Fruit fly (Drosophila melanogaster) whole organism, embryonic: ENCODE measurements around the gene CG12519.

Experiments used
- CG12744 ChIP-seq: fragments of 200-800 bp; sonication (Bioruptor generic); optimal IDR thresholded peaks from 2 replicates; lab custom pipeline; 2016; ENCODE audit warnings: missing biosample characterization, missing genetic modification characterization
- CG4854 ChIP-seq: fragments of 200-800 bp; sonication (Bioruptor generic); optimal IDR thresholded peaks from 2 replicates; lab custom pipeline; 2016; ENCODE audit warnings: missing biosample characterization, missing genetic modification characterization, inconsistent platforms
- CG8944 ChIP-seq: fragments of 200-800 bp; sonication (Bioruptor generic); optimal IDR thresholded peaks from 3 replicates; lab custom pipeline; 2016; ENCODE audit warnings: missing biosample characterization, missing genetic modification characterization
- HLH54F ChIP-seq: fragments of 200-800 bp; sonication (Bioruptor generic); optimal IDR thresholded peaks from 3 replicates; lab custom pipeline; 2016; ENCODE audit warnings: missing biosample characterization, missing genetic modification characterization
- corto ChIP-seq: fragments of 200-800 bp; sonication (Bioruptor generic); optimal IDR thresholded peaks from 2 replicates; lab custom pipeline; 2016; ENCODE audit warnings: missing biosample characterization, mild to moderate bottlenecking, missing genetic modification characterization, moderate library complexity
- fd102C ChIP-seq: fragments of 200-800 bp; sonication (Bioruptor generic); optimal IDR thresholded peaks from 2 replicates; lab custom pipeline; 2018; ENCODE audit warnings: missing biosample characterization, mild to moderate bottlenecking, missing genetic modification characterization, moderate library complexity
- onecut ChIP-seq: fragments of 200-800 bp; sonication (Bioruptor generic); IDR thresholded peaks from 2 replicates; pipeline ENCODE4 v1.3.6; 2022; ENCODE audit warnings: missing biosample characterization, missing genetic modification characterization
- vnd ChIP-seq: fragments of 200-800 bp; sonication (Bioruptor generic); IDR thresholded peaks from 3 replicates; pipeline ENCODE4 v1.3.6; 2022; ENCODE audit warnings: missing biosample characterization, missing genetic modification characterization; ENCODE audit not compliant: partially characterized antibody
- z ChIP-seq: fragments of 200-800 bp; sonication (Bioruptor generic); IDR thresholded peaks from 3 replicates; pipeline ENCODE4 v1.3.6; 2022; ENCODE audit warnings: missing biosample characterization, missing genetic modification characterization

- TF ChIP-seq CG4854 (no peak), CG12744 (GFP tag; lab: Kevin White, UChicago) (no peak), onecut (GFP tag; lab: Robert Waterston, UW) (no peak), fd102C (GFP tag; lab: Kevin White, UChicago) (no peak), z (GFP tag; lab: Robert Waterston, UW) (no peak), HLH54F (no peak), corto (GFP tag; lab: Kevin White, UChicago) (no peak), vnd (GFP tag; lab: Robert Waterston, UW) (no peak), CG8944 (no peak)
These were observed 40.4 kb downstream of the CG12519 start for dm6 chr3L:19512672-19513071.
